Worm (Caenorhabditis elegans) whole organism, early embryonic: Measurements from ENCODE around the gene F18A11.2.

Experiments
- B0310.2 ChIP-seq: sonication (generic microtip); optimal IDR thresholded peaks from 2 replicates; lab custom pipeline; 2016; ENCODE audit warnings: mild to moderate bottlenecking, missing genetic modification characterization, missing compliant biosample characterization
- F13C5.2 ChIP-seq: sonication (generic microtip); optimal IDR thresholded peaks from 2 replicates; lab custom pipeline; 2017; ENCODE audit warnings: mild to moderate bottlenecking, missing genetic modification characterization, inconsistent platforms, missing compliant biosample characterization
- aly-1 ChIP-seq: sonication (generic microtip); optimal IDR thresholded peaks from 2 replicates; lab custom pipeline; 2016; ENCODE audit warnings: missing genetic modification characterization, missing compliant biosample characterization
- ama-1 ChIP-seq: fragments of 150-350 bp; optimal IDR thresholded peaks from 2 replicates; lab custom pipeline; 2014
- ceh-13 ChIP-seq: fragments of 200-800 bp; sonication (Bioruptor generic); optimal IDR thresholded peaks from 2 replicates; lab custom pipeline; 2018; ENCODE audit warnings: mild to moderate bottlenecking, missing genetic modification characterization, missing compliant biosample characterization
- ceh-36 ChIP-seq: sonication (generic microtip); optimal IDR thresholded peaks from 2 replicates; lab custom pipeline; 2016; ENCODE audit warnings: missing genetic modification characterization, inconsistent platforms, missing compliant biosample characterization
- ets-7 ChIP-seq: sonication (generic microtip); optimal IDR thresholded peaks from 2 replicates; lab custom pipeline; 2016; ENCODE audit warnings: missing genotype, missing genetic modification characterization, missing compliant biosample characterization
- flt-1 ChIP-seq: fragments of 200-800 bp; sonication (Bioruptor generic); IDR thresholded peaks from 2 replicates; pipeline ENCODE4 v1.3.6; 2022; ENCODE audit warnings: missing genetic modification characterization, missing compliant biosample characterization
- hmbx-1 ChIP-seq: sonication (generic microtip); optimal IDR thresholded peaks from 2 replicates; lab custom pipeline; 2016; ENCODE audit warnings: mild to moderate bottlenecking, missing genetic modification characterization, missing compliant biosample characterization
- hmg-4 ChIP-seq: fragments of 200-800 bp; sonication (Bioruptor generic); optimal IDR thresholded peaks from 2 replicates; lab custom pipeline; 2018; ENCODE audit warnings: mild to moderate bottlenecking, missing genetic modification characterization, missing compliant biosample characterization
- hnd-1 ChIP-seq: sonication (generic microtip); optimal IDR thresholded peaks from 2 replicates; lab custom pipeline; 2016; ENCODE audit warnings: missing genetic modification characterization, missing compliant biosample characterization
- pes-1 ChIP-seq: fragments of 200-800 bp; sonication (Bioruptor generic); IDR thresholded peaks from 2 replicates; pipeline ENCODE4 v1.3.6; 2022; ENCODE audit warnings: missing genetic modification reagents, missing genetic modification characterization, missing compliant biosample characterization
- scrt-1 ChIP-seq: fragments of 200-800 bp; sonication (Bioruptor generic); IDR thresholded peaks from 2 replicates; pipeline ENCODE4 v1.3.6; 2022; ENCODE audit warnings: missing genetic modification characterization, missing compliant biosample characterization
- sea-1 ChIP-seq: fragments of 200-800 bp; sonication (Bioruptor generic); conservative IDR thresholded peaks from 2 replicates; pipeline ENCODE4 v1.3.6; 2022; ENCODE audit warnings: missing genetic modification characterization, missing compliant biosample characterization
- tbx-11 ChIP-seq: fragments of 200-800 bp; sonication (Bioruptor generic); IDR thresholded peaks from 2 replicates; pipeline ENCODE4 v1.3.6; 2022; ENCODE audit warnings: missing genetic modification characterization, missing compliant biosample characterization
- tbx-37 ChIP-seq: fragments of 200-800 bp; sonication (Bioruptor generic); conservative IDR thresholded peaks from 2 replicates; pipeline ENCODE4 v1.3.6; 2022; ENCODE audit warnings: missing genetic modification reagents, missing genetic modification characterization, missing compliant biosample characterization
- tra-4 ChIP-seq: sonication (generic microtip); optimal IDR thresholded peaks from 2 replicates; lab custom pipeline; 2017; ENCODE audit warnings: missing genetic modification characterization, missing compliant biosample characterization

F18A11.2 gene

ce11 chrII:13023518-13023917 lies 8.0 kb upstream of the F18A11.2 start:
- no peak for TF ChIP-seq B0310.2 (tag; lab: Kevin White, UChicago)
- no peak for TF ChIP-seq ets-7 (tag; lab: Kevin White, UChicago)
- no peak for TF ChIP-seq ama-1 (lab: Kevin White, UChicago)
- TF ChIP-seq pes-1, result no peak
- no peak for TF ChIP-seq aly-1
- no peak for TF ChIP-seq sea-1 (GFP tag; lab: Robert Waterston, UW)
- no peak for TF ChIP-seq ceh-13
- no peak for TF ChIP-seq hmg-4 (GFP tag; lab: Kevin White, UChicago)
- TF ChIP-seq tbx-37 (GFP tag; lab: Robert Waterston, UW), result no peak
- TF ChIP-seq F13C5.2 (tag; lab: Kevin White, UChicago), result no peak
- TF ChIP-seq flt-1, result no peak
- TF ChIP-seq hmbx-1 (tag; lab: Kevin White, UChicago), result no peak
- no peak for TF ChIP-seq scrt-1 (GFP tag; lab: Robert Waterston, UW)
- no peak for TF ChIP-seq ceh-36 (tag; lab: Kevin White, UChicago)
- no peak for TF ChIP-seq tbx-11 (GFP tag; lab: Robert Waterston, UW)

- TF ChIP-seq ceh-13 (no peak), hnd-1 (no peak), sea-1 (GFP tag; lab: Robert Waterston, UW) (no peak), tra-4 (tag; lab: Kevin White, UChicago) (no peak), flt-1 (no peak), hmg-4 (GFP tag; lab: Kevin White, UChicago) (peak; percentile 5)
Observed at ce11 chrII:13025794-13026412, 5.6 kb upstream of the F18A11.2 start, which contains the start of gene max-2. TSS of gene max-2 (minus strand) at chrII:13025844.

DNA sequence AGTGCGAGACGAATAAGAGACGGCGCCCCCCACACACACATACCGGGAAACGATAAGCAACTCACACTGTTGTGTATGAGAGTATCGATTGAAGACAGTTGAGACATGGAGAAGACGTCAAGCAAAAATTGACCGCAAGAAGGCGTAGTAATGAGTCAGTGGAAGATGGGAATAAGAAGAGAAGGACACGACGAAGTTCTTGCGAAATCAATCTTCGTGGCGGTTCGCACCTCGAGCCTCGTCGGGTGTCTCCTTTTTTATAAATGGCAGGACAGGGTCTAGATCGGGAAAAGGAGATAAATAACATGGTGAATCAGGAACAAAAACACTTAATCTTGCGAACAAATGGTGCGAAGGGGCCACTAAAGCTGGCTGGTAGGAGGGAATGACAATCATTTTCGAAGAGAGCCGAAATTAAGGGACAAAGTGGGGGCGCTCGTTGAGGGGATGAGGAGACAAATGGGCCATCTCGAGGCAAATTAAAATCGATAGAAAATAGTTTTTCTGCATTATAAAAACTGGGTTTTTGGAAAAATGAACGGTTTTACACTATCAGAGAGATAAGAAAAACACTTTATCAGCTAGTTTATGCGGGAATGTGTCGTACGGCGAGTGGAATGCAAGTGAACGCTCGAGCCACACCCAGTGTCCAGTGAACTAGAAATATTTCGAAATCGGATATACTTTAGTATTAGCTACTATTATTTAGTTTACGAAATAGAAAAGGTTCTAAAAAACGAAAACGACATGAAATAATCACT lies 2.0 kb upstream of the F18A11.2 start:
- TF ChIP-seq ceh-13 (no peak), hmbx-1 (tag; lab: Kevin White, UChicago) (no peak), sea-1 (GFP tag; lab: Robert Waterston, UW) (no peak), tra-4 (tag; lab: Kevin White, UChicago) (no peak), hmg-4 (GFP tag; lab: Kevin White, UChicago) (no peak), scrt-1 (GFP tag; lab: Robert Waterston, UW) (no peak), ceh-36 (tag; lab: Kevin White, UChicago) (no peak), pes-1 (no peak), ets-7 (tag; lab: Kevin White, UChicago) (no peak), hnd-1 (no peak), tbx-11 (GFP tag; lab: Robert Waterston, UW) (no peak), F13C5.2 (tag; lab: Kevin White, UChicago) (no peak), flt-1 (no peak), tbx-37 (GFP tag; lab: Robert Waterston, UW) (no peak), ama-1 (lab: Kevin White, UChicago) (no peak), aly-1 (no peak)

DNA sequence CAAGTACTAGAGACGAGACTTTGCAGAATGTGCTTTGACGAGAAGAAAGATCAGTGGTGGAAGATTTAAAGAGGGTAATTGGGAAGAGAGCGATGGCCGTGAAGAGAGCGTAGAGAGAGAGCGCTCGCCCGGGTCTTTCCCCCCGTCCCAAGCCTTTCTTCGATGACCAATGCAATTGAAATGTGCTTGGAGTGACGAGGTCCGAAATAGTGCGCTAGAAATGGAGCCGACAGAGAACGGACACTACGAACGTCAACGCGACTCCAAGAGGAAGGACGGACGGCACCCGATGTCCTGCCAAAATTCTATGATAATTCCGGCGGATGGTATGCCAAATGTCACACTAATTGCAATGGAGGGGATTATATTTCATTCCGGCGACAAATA lies 1.5 kb upstream of the F18A11.2 start:
- TF ChIP-seq pes-1, result no peak
- no peak for TF ChIP-seq aly-1
- no peak for TF ChIP-seq ceh-13
- TF ChIP-seq hmg-4 (GFP tag; lab: Kevin White, UChicago), result no peak
- TF ChIP-seq F13C5.2 (tag; lab: Kevin White, UChicago), result no peak
- no peak for TF ChIP-seq hnd-1
- TF ChIP-seq ama-1 (lab: Kevin White, UChicago), result no peak
- no peak for TF ChIP-seq tbx-37 (GFP tag; lab: Robert Waterston, UW)
- TF ChIP-seq B0310.2 (tag; lab: Kevin White, UChicago), result no peak
- no peak for TF ChIP-seq tbx-11 (GFP tag; lab: Robert Waterston, UW)
- TF ChIP-seq ets-7 (tag; lab: Kevin White, UChicago), result no peak
- TF ChIP-seq scrt-1 (GFP tag; lab: Robert Waterston, UW), result no peak
- no peak for TF ChIP-seq ceh-36 (tag; lab: Kevin White, UChicago)
- no peak for TF ChIP-seq sea-1 (GFP tag; lab: Robert Waterston, UW)
- TF ChIP-seq tra-4 (tag; lab: Kevin White, UChicago), result no peak
- no peak for TF ChIP-seq flt-1
- no peak for TF ChIP-seq hmbx-1 (tag; lab: Kevin White, UChicago)

DNA sequence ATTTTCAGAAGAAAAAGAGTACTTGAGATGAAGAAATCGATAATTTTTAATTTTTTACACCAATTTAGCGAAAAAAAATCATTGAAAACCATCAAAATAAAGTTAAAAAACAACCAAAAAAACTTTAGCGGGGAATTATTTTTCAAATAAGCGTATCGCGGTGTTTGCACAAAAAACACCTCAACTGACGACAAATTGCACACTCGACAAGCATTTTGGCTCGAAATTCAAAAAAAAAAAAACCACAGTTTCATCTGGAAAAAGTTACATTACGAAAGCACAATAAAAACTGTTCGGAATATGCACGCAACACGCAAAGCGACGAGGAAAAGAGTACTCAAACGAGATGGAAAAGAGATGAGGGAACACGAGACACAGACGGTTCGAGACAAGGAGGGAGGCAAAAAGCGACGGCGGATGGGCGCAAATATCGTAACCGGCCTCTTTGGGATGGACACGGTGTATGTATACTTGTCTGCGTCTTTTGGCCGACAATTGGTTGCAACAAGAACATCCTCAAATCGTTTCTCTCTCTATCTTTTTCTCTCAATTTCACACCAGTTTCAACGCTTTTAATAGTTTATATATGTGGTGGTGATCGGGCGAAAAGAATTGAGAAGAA lies 821 bp upstream of the F18A11.2 start:
- TF ChIP-seq F13C5.2 (tag; lab: Kevin White, UChicago) (no peak), ets-7 (tag; lab: Kevin White, UChicago) (no peak), flt-1 (no peak), ceh-13 (no peak), tbx-37 (GFP tag; lab: Robert Waterston, UW) (no peak), pes-1 (no peak), hnd-1 (no peak), B0310.2 (tag; lab: Kevin White, UChicago) (no peak), ama-1 (lab: Kevin White, UChicago) (no peak), sea-1 (GFP tag; lab: Robert Waterston, UW) (no peak)

DNA sequence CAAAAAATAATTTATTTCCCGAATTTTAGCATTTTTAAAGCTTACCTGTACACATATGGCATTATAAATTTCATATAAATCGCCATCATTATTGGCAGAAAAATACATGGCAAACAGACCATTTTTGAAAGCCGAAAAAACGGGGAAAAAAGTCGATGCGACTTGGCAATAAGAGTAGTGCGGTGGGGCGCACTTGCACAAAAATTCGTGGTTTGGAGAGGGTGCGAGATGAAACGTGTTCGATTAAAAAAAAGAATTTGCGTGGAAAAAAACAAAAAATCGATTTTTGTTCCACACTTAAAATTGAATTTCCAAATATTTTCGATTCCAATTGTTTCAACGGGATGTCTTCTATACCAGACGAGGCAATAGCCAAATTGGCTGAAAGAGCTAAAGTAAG lies 5.2 kb downstream of the F18A11.2 start, which contains the start of gene F18A11.3:
F18A11.3 (minus strand) TSS at position 125 of the 400 bp plus-strand sequence.
- TF ChIP-seq tbx-37 (GFP tag; lab: Robert Waterston, UW), result no peak
- TF ChIP-seq ceh-36 (tag; lab: Kevin White, UChicago), result no peak
- no peak for TF ChIP-seq ama-1 (lab: Kevin White, UChicago)
